Fruit fly (Drosophila melanogaster): ENCODE results near the gene ppk27.

Gene ppk27

dm6 chr3L:3767825-3768224 lies 12.8 kb upstream of the ppk27 start (continued):
- TF ChIP-seq twi (tag; optimal IDR thresholded peaks at IDR 0.05), result no peak
- no peak for TF ChIP-seq sima (GFP tag; optimal IDR thresholded peaks at IDR 0.05)
- peak; percentile 72 for TF ChIP-seq Atf3 (GFP tag; optimal IDR thresholded peaks at IDR 0.05)
- TF ChIP-seq CG10565 (GFP tag; optimal IDR thresholded peaks at IDR 0.05), result no peak
- TF ChIP-seq MESR4 (GFP tag; optimal IDR thresholded peaks at IDR 0.05), result no peak
- peak; percentile 89 for TF ChIP-seq ken (GFP tag; IDR thresholded peaks at IDR 0.05)
- TF ChIP-seq CG10959 (GFP tag; IDR thresholded peaks at IDR 0.05), result peak; percentile 50
- peak; percentile 4 for TF ChIP-seq gcm2 (GFP tag; optimal IDR thresholded peaks at IDR 0.05)
- no peak for TF ChIP-seq gce (GFP tag; IDR thresholded peaks at IDR 0.05)
- peak; percentile 75 for TF ChIP-seq NC2β (GFP tag; optimal IDR thresholded peaks at IDR 0.05)
- no peak for TF ChIP-seq row (GFP tag; IDR thresholded peaks at IDR 0.05)
- TF ChIP-seq slou (GFP tag; optimal IDR thresholded peaks at IDR 0.05), result no peak
- TF ChIP-seq sob (GFP tag; IDR thresholded peaks at IDR 0.05), result peak; percentile 65
- no peak for TF ChIP-seq CG3726 (GFP tag; IDR thresholded peaks at IDR 0.05)
- TF ChIP-seq ranshi (GFP tag; IDR thresholded peaks at IDR 0.05), result no peak
- TF ChIP-seq CG10979 (tag; optimal IDR thresholded peaks at IDR 0.05), result peak; percentile 14
- no peak for TF ChIP-seq cad (GFP tag; optimal IDR thresholded peaks at IDR 0.05)
- peak; percentile 9 for TF ChIP-seq mam (GFP tag; optimal IDR thresholded peaks at IDR 0.05)
- TF ChIP-seq Dref (GFP tag; IDR thresholded peaks at IDR 0.05), result no peak
- no peak for TF ChIP-seq Kr (GFP tag; optimal IDR thresholded peaks at IDR 0.05)
- peak; percentile 1 for TF ChIP-seq Six4 (GFP tag; optimal IDR thresholded peaks at IDR 0.05)
- TF ChIP-seq PHDP (tag; optimal IDR thresholded peaks at IDR 0.05), result peak; percentile 52
- TF ChIP-seq lola (GFP tag; optimal IDR thresholded peaks at IDR 0.05), result peak in 1 of 3 experiments; percentile 12
- no peak for TF ChIP-seq danr (GFP tag; IDR thresholded peaks at IDR 0.05)
- peak; percentile 23 for TF ChIP-seq CG4820 (GFP tag; optimal IDR thresholded peaks at IDR 0.05)
- peak; percentile 45 for TF ChIP-seq CG33557 (GFP tag; optimal IDR thresholded peaks at IDR 0.05)
- TF ChIP-seq H2.0 (GFP tag; IDR thresholded peaks at IDR 0.05), result peak; percentile 75
- TF ChIP-seq Poxn (GFP tag; IDR thresholded peaks at IDR 0.05), result no peak
- no peak for TF ChIP-seq pita (GFP tag; optimal IDR thresholded peaks at IDR 0.05)
- no peak for TF ChIP-seq Aef1 (GFP tag; IDR thresholded peaks at IDR 0.05)
- 0 out of 2 replicates have a peak, but pooled peaks have one; percentile 43 for TF ChIP-seq bowl (GFP tag; IDR thresholded peaks at IDR 0.05)
- peak; percentile 82 for TF ChIP-seq vvl (GFP tag; IDR thresholded peaks at IDR 0.05)
- TF ChIP-seq Lim3 (GFP tag; IDR thresholded peaks at IDR 0.05), result no peak
- peak; percentile 26; the same call in 1 of the 3 replicates for TF ChIP-seq tgo (GFP tag; IDR thresholded peaks at IDR 0.05)
- TF ChIP-seq CG12155 (GFP tag; optimal IDR thresholded peaks at IDR 0.05), result peak; percentile 5
- TF ChIP-seq HmgD (GFP tag; optimal IDR thresholded peaks at IDR 0.05), result peak; percentile 74
- TF ChIP-seq CG7556 (GFP tag; optimal IDR thresholded peaks at IDR 0.05), result no peak
- TF ChIP-seq fd64A (GFP tag; optimal IDR thresholded peaks at IDR 0.05), result no peak
- TF ChIP-seq Rx (GFP tag; IDR thresholded peaks at IDR 0.05), result 0 out of 2 replicates have a peak, but pooled peaks have one; percentile 32
- peak; percentile 71 for TF ChIP-seq en (GFP tag; optimal IDR thresholded peaks at IDR 0.05)
- TF ChIP-seq chm (GFP tag; IDR thresholded peaks at IDR 0.05), result peak; percentile 80
- no peak for TF ChIP-seq tll (GFP tag; optimal IDR thresholded peaks at IDR 0.05)
- peak; percentile 48 for TF ChIP-seq CG14667 (GFP tag; IDR thresholded peaks at IDR 0.05)
- TF ChIP-seq CG17568 (GFP tag; optimal IDR thresholded peaks at IDR 0.05), result peak; percentile 48
- TF ChIP-seq CG30403 (GFP tag; optimal IDR thresholded peaks at IDR 0.05), result peak; percentile 47
- peak; percentile 73 for TF ChIP-seq sens-2 (GFP tag; IDR thresholded peaks at IDR 0.05)
- TF ChIP-seq ssp (GFP tag; IDR thresholded peaks at IDR 0.05), result peak; percentile 48
- no peak for TF ChIP-seq peb (GFP tag; IDR thresholded peaks at IDR 0.05)
- no peak for TF ChIP-seq eyg (GFP tag; optimal IDR thresholded peaks at IDR 0.05)
- no peak for TF ChIP-seq Dp (GFP tag; optimal IDR thresholded peaks at IDR 0.05)
- no peak for TF ChIP-seq gt (GFP tag; IDR thresholded peaks at IDR 0.05)
- no peak for TF ChIP-seq usp (GFP tag; optimal IDR thresholded peaks at IDR 0.05)
- TF ChIP-seq nom (GFP tag; optimal IDR thresholded peaks at IDR 0.05), result no peak
